Fruit fly (Drosophila melanogaster) Kc167 (cell line): ENCODE data around the gene CG12259.

Experiments used
- Sin3A ChIP-seq: fragments of >200 bp; optimal IDR thresholded peaks from 2 replicates; lab custom pipeline; 2018; ENCODE audit warnings: missing external identifiers
- h ChIP-seq: fragments of >200 bp; optimal IDR thresholded peaks from 3 replicates; lab custom pipeline; 2018; ENCODE audit warnings: missing external identifiers
- insv ChIP-seq: fragments of >200 bp; optimal IDR thresholded peaks from 3 replicates; lab custom pipeline; 2018; ENCODE audit warnings: missing external identifiers
- psq ChIP-seq: fragments of >200 bp; optimal IDR thresholded peaks from 2 replicates; lab custom pipeline; 2017; ENCODE audit warnings: missing external identifiers
- ttk ChIP-seq: sonication (Bioruptor generic); optimal IDR thresholded peaks from 2 replicates; lab custom pipeline; 2017; ENCODE audit warnings: missing external identifiers

- TF ChIP-seq h, result no peak
- TF ChIP-seq psq (lab: Kevin White, UChicago), result no peak
- no peak for TF ChIP-seq Sin3A (lab: Kevin White, UChicago)
- TF ChIP-seq insv (lab: Kevin White, UChicago), result no peak
- no peak for TF ChIP-seq ttk
These were observed 10.6 kb upstream of the CG12259 start for dm6 chr3R:27931461-27931860.
